Fruit fly (Drosophila melanogaster) whole organism, adult: Measurements from ENCODE around the gene CG14406.

Experiments used
- CG11617 ChIP-seq: fragments of 200-800 bp; sonication (Bioruptor generic); optimal IDR thresholded peaks from 2 replicates; lab custom pipeline; 2017; ENCODE audit warnings: mild to moderate bottlenecking, missing biosample characterization, missing genetic modification reagents, missing genetic modification characterization
- CG14711 ChIP-seq: fragments of 200-800 bp; sonication (Bioruptor generic); optimal IDR thresholded peaks from 2 replicates; lab custom pipeline; 2018; ENCODE audit warnings: missing biosample characterization, mild to moderate bottlenecking, missing genetic modification characterization, moderate library complexity
- CG1620 ChIP-seq: fragments of 200-800 bp; sonication (Bioruptor generic); optimal IDR thresholded peaks from 2 replicates; lab custom pipeline; 2016; ENCODE audit warnings: missing biosample characterization, missing genetic modification characterization
- CG33017 ChIP-seq: fragments of 200-800 bp; sonication (Bioruptor generic); optimal IDR thresholded peaks from 2 replicates; lab custom pipeline; 2018; ENCODE audit warnings: missing biosample characterization, mild to moderate bottlenecking, missing genetic modification characterization, moderate library complexity
- CG5204 ChIP-seq: fragments of 200-800 bp; sonication (Bioruptor generic); optimal IDR thresholded peaks from 2 replicates; lab custom pipeline; 2016; ENCODE audit warnings: missing biosample characterization, missing genetic modification characterization
- CG7045 ChIP-seq: fragments of 200-800 bp; sonication (Bioruptor generic); optimal IDR thresholded peaks from 2 replicates; lab custom pipeline; 2017; ENCODE audit warnings: missing biosample characterization, mild to moderate bottlenecking, missing genetic modification characterization
- CG7101 ChIP-seq: fragments of 200-800 bp; sonication (Bioruptor generic); optimal IDR thresholded peaks from 2 replicates; lab custom pipeline; 2018; ENCODE audit warnings: missing biosample characterization, mild to moderate bottlenecking, missing genetic modification characterization, moderate library complexity
- Crg-1 ChIP-seq: fragments of 200-800 bp; sonication (Bioruptor generic); optimal IDR thresholded peaks from 2 replicates; lab custom pipeline; 2016; ENCODE audit warnings: missing biosample characterization, missing genetic modification characterization
- Mnt ChIP-seq: fragments of 200-800 bp; sonication (Bioruptor generic); optimal IDR thresholded peaks from 2 replicates; lab custom pipeline; 2016; ENCODE audit warnings: missing biosample characterization, mild to moderate bottlenecking, missing genetic modification characterization
- cnc ChIP-seq, 2 experiments: fragments of >200 bp; optimal IDR thresholded peaks; 2 replicates each; lab custom pipeline; 2017
- pad ChIP-seq: fragments of 200-800 bp; sonication (Bioruptor generic); optimal IDR thresholded peaks from 3 replicates; lab custom pipeline; 2017; ENCODE audit warnings: missing biosample characterization, missing genetic modification characterization, mild to moderate bottlenecking, moderate library complexity, missing genetic modification reagents
- tj ChIP-seq: fragments of 200-800 bp; sonication (Bioruptor generic); optimal IDR thresholded peaks from 3 replicates; lab custom pipeline; 2017; ENCODE audit warnings: missing biosample characterization, mild to moderate bottlenecking, missing genetic modification characterization, moderate library complexity
- toe ChIP-seq: fragments of 200-800 bp; sonication (Bioruptor generic); optimal IDR thresholded peaks from 2 replicates; lab custom pipeline; 2016; ENCODE audit warnings: missing biosample characterization, missing genetic modification characterization

- TF ChIP-seq toe (no peak), Mnt (no peak), CG7101 (tag; lab: Kevin White, UChicago) (no peak), CG14711 (tag; lab: Kevin White, UChicago) (no peak), CG7045 (GFP tag; lab: Kevin White, UChicago) (no peak), Crg-1 (no peak), pad (GFP tag; lab: Kevin White, UChicago) (no peak), cnc (optimal IDR thresholded peaks at IDR 0.05; lab: Kevin White, UChicago) (no peak), CG5204 (GFP tag; lab: Kevin White, UChicago) (no peak), CG1620 (no peak), tj (GFP tag; lab: Kevin White, UChicago) (no peak), CG11617 (GFP tag; lab: Kevin White, UChicago) (no peak), CG33017 (tag; lab: Kevin White, UChicago) (no peak)
Observed at dm6 chrX:14878917-14879316, 31.7 kb downstream of the CG14406 start.
